Worm (Caenorhabditis elegans): Measurements from ENCODE around the gene F26G1.3.

F26G1.3 gene

ce11 chrII:4729733-4730132 is 28.8 kb upstream of the F26G1.3 start, which contains the start of gene F41C3.7:
Gene F41C3.7, plus strand, starts transcription at chrII:4730033.
- no peak for TF ChIP-seq ama-1 (optimal IDR thresholded peaks at IDR 0.05)
- TF ChIP-seq tra-4 (tag; optimal IDR thresholded peaks at IDR 0.05): no peak
- TF ChIP-seq ceh-13 (GFP tag; optimal IDR thresholded peaks at IDR 0.05): no peak
- TF ChIP-seq ceh-36 (tag; optimal IDR thresholded peaks at IDR 0.05): no peak
- no peak for TF ChIP-seq tbx-11 (GFP tag; IDR thresholded peaks at IDR 0.05)
- no peak for TF ChIP-seq hnd-1 (tag; optimal IDR thresholded peaks at IDR 0.05)
- TF ChIP-seq hmg-4 (GFP tag; optimal IDR thresholded peaks at IDR 0.05): no peak
- no peak for TF ChIP-seq B0310.2 (tag; optimal IDR thresholded peaks at IDR 0.05)
- TF ChIP-seq F13C5.2 (tag; optimal IDR thresholded peaks at IDR 0.05): no peak
- no peak for TF ChIP-seq scrt-1 (GFP tag; IDR thresholded peaks at IDR 0.05)
- TF ChIP-seq tbx-37 (GFP tag; conservative IDR thresholded peaks at IDR 0.05): no peak
- TF ChIP-seq flt-1 (GFP tag; IDR thresholded peaks at IDR 0.05): no peak
- no peak for TF ChIP-seq sea-1 (GFP tag; conservative IDR thresholded peaks at IDR 0.05)
- no peak for TF ChIP-seq hmbx-1 (tag; optimal IDR thresholded peaks at IDR 0.05)
- no peak for TF ChIP-seq ets-7 (tag; optimal IDR thresholded peaks at IDR 0.05)
- no peak for TF ChIP-seq pes-1 (GFP tag; IDR thresholded peaks at IDR 0.05)
- no peak for TF ChIP-seq aly-1 (tag; optimal IDR thresholded peaks at IDR 0.05)

- no peak for TF ChIP-seq ceh-36 (tag; optimal IDR thresholded peaks at IDR 0.05)
- no peak for TF ChIP-seq B0310.2 (tag; optimal IDR thresholded peaks at IDR 0.05)
- no peak for TF ChIP-seq tbx-11 (GFP tag; IDR thresholded peaks at IDR 0.05)
- no peak for TF ChIP-seq sea-1 (GFP tag; conservative IDR thresholded peaks at IDR 0.05)
- no peak for TF ChIP-seq ceh-13 (GFP tag; optimal IDR thresholded peaks at IDR 0.05)
- no peak for TF ChIP-seq hmg-4 (GFP tag; optimal IDR thresholded peaks at IDR 0.05)
Observed at ce11 chrII:4733848-4734247, 24.7 kb upstream of the F26G1.3 start, which contains the start of gene F41C3.11. Gene F41C3.11, minus strand, starts transcription at chrII:4733948.

- TF ChIP-seq hmbx-1 (tag; optimal IDR thresholded peaks at IDR 0.05) (no peak), scrt-1 (GFP tag; IDR thresholded peaks at IDR 0.05) (no peak), aly-1 (tag; optimal IDR thresholded peaks at IDR 0.05) (no peak)
Observed at ce11 chrII:4734477-4734876, 24.1 kb upstream of the F26G1.3 start.

- TF ChIP-seq ama-1 (optimal IDR thresholded peaks at IDR 0.05) (no peak), ceh-36 (tag; optimal IDR thresholded peaks at IDR 0.05) (no peak), F13C5.2 (tag; optimal IDR thresholded peaks at IDR 0.05) (no peak), ceh-13 (GFP tag; optimal IDR thresholded peaks at IDR 0.05) (no peak), ets-7 (tag; optimal IDR thresholded peaks at IDR 0.05) (no peak), B0310.2 (tag; optimal IDR thresholded peaks at IDR 0.05) (no peak)
Observed at ce11 chrII:4736585-4736984, 22.0 kb upstream of the F26G1.3 start.

- no peak for TF ChIP-seq tbx-11 (GFP tag; IDR thresholded peaks at IDR 0.05)
- TF ChIP-seq F13C5.2 (tag; optimal IDR thresholded peaks at IDR 0.05): no peak
- no peak for TF ChIP-seq ceh-36 (tag; optimal IDR thresholded peaks at IDR 0.05)
- no peak for TF ChIP-seq scrt-1 (GFP tag; IDR thresholded peaks at IDR 0.05)
- TF ChIP-seq pes-1 (GFP tag; IDR thresholded peaks at IDR 0.05): no peak
- no peak for TF ChIP-seq tbx-37 (GFP tag; conservative IDR thresholded peaks at IDR 0.05)
- no peak for TF ChIP-seq ama-1 (optimal IDR thresholded peaks at IDR 0.05)
- no peak for TF ChIP-seq hmbx-1 (tag; optimal IDR thresholded peaks at IDR 0.05)
- TF ChIP-seq aly-1 (tag; optimal IDR thresholded peaks at IDR 0.05): no peak
- no peak for TF ChIP-seq hnd-1 (tag; optimal IDR thresholded peaks at IDR 0.05)
- no peak for TF ChIP-seq B0310.2 (tag; optimal IDR thresholded peaks at IDR 0.05)
- TF ChIP-seq tra-4 (tag; optimal IDR thresholded peaks at IDR 0.05): no peak
- TF ChIP-seq hmg-4 (GFP tag; optimal IDR thresholded peaks at IDR 0.05): no peak
- TF ChIP-seq sea-1 (GFP tag; conservative IDR thresholded peaks at IDR 0.05): no peak
- TF ChIP-seq flt-1 (GFP tag; IDR thresholded peaks at IDR 0.05): no peak
- TF ChIP-seq ceh-13 (GFP tag; optimal IDR thresholded peaks at IDR 0.05): no peak
- no peak for TF ChIP-seq ets-7 (tag; optimal IDR thresholded peaks at IDR 0.05)
Observed at ce11 chrII:4737348-4737747, 21.2 kb upstream of the F26G1.3 start, which contains the start of gene ctsa-1.1. Gene ctsa-1.1, plus strand, starts transcription at chrII:4737648.

- TF ChIP-seq ets-7 (tag; optimal IDR thresholded peaks at IDR 0.05) (peak; percentile 49), tbx-37 (GFP tag; conservative IDR thresholded peaks at IDR 0.05) (peak; percentile 92), scrt-1 (GFP tag; IDR thresholded peaks at IDR 0.05) (no peak), F13C5.2 (tag; optimal IDR thresholded peaks at IDR 0.05) (peak; percentile 40), B0310.2 (tag; optimal IDR thresholded peaks at IDR 0.05) (no peak), ama-1 (optimal IDR thresholded peaks at IDR 0.05) (no peak), pes-1 (GFP tag; IDR thresholded peaks at IDR 0.05) (peak; percentile 71; the same call in 1 of the 2 replicates), hmg-4 (GFP tag; optimal IDR thresholded peaks at IDR 0.05) (peak; percentile 69)
Observed at ce11 chrII:4739984-4740462, 18.5 kb upstream of the F26G1.3 start, which contains the start of gene eas-1. Gene eas-1, plus strand, starts transcription at chrII:4740412.

ce11 chrII:4741527-4742187 is 16.9 kb upstream of the F26G1.3 start, which contains the start of gene acs-11:
Gene acs-11, plus strand, starts transcription at chrII:4742137.
- TF ChIP-seq hmbx-1 (tag; optimal IDR thresholded peaks at IDR 0.05): no peak
- no peak for TF ChIP-seq scrt-1 (GFP tag; IDR thresholded peaks at IDR 0.05)
- TF ChIP-seq hmg-4 (GFP tag; optimal IDR thresholded peaks at IDR 0.05): no peak

- no peak for TF ChIP-seq ets-7 (tag; optimal IDR thresholded peaks at IDR 0.05)
- no peak for TF ChIP-seq sea-1 (GFP tag; conservative IDR thresholded peaks at IDR 0.05)
Observed at ce11 chrII:4745281-4745680, 13.3 kb upstream of the F26G1.3 start.
